Worm (Caenorhabditis elegans) whole organism, mixed stage, embryonic: ENCODE results near the gene F56A8.5.

Experiments used
- M03D4.4 ChIP-seq: sonication (generic microtip); optimal IDR thresholded peaks from 2 replicates; lab custom pipeline; 2017; ENCODE audit warnings: mild to moderate bottlenecking, missing genetic modification characterization, missing compliant biosample characterization
- bed-3 ChIP-seq: fragments of 200-800 bp; sonication (Bioruptor generic); optimal IDR thresholded peaks from 3 replicates; lab custom pipeline; 2018; ENCODE audit warnings: mild to moderate bottlenecking, missing genetic modification characterization, moderate library complexity, missing compliant biosample characterization
- blmp-1 ChIP-seq: fragments of 150-350 bp; optimal IDR thresholded peaks from 2 replicates; lab custom pipeline; 2014; ENCODE audit warnings: missing biosample characterization, missing genetic modification characterization
- ceh-39 ChIP-seq: fragments of 150-350 bp; optimal IDR thresholded peaks from 2 replicates; lab custom pipeline; 2014; ENCODE audit warnings: missing biosample characterization, missing genetic modification characterization
- ceh-43 ChIP-seq: fragments of 200-800 bp; sonication (Bioruptor generic); optimal IDR thresholded peaks from 2 replicates; lab custom pipeline; 2018; ENCODE audit warnings: mild to moderate bottlenecking, missing genetic modification characterization, moderate library complexity, missing compliant biosample characterization
- ceh-83 ChIP-seq: fragments of 200-800 bp; sonication (Bioruptor generic); optimal IDR thresholded peaks from 2 replicates; lab custom pipeline; 2018; ENCODE audit warnings: mild to moderate bottlenecking, missing genetic modification characterization, missing compliant biosample characterization
- ces-1 ChIP-seq: fragments of 150-350 bp; optimal IDR thresholded peaks from 2 replicates; lab custom pipeline; 2014; ENCODE audit warnings: missing biosample characterization, missing genetic modification reagents, missing genetic modification characterization
- cnd-1 ChIP-seq: fragments of 200-800 bp; sonication (Bioruptor generic); optimal IDR thresholded peaks from 2 replicates; lab custom pipeline; 2018; ENCODE audit warnings: mild to moderate bottlenecking, missing genetic modification characterization, missing compliant biosample characterization
- elt-1 ChIP-seq: sonication (generic microtip); optimal IDR thresholded peaks from 2 replicates; lab custom pipeline; 2017; ENCODE audit warnings: missing genetic modification characterization, mild to moderate bottlenecking, missing compliant biosample characterization, antibody characterized with exemption, moderate library complexity, borderline replicate concordance; ENCODE audit not compliant: insufficient read depth
- elt-3 ChIP-seq: fragments of 150-350 bp; optimal IDR thresholded peaks from 2 replicates; lab custom pipeline; 2014; ENCODE audit warnings: missing biosample characterization, missing genetic modification characterization
- flh-1 ChIP-seq: fragments of 200-800 bp; sonication (Bioruptor generic); optimal IDR thresholded peaks from 2 replicates; lab custom pipeline; 2018; ENCODE audit warnings: mild to moderate bottlenecking, missing genetic modification characterization, moderate library complexity, missing compliant biosample characterization
- ham-2 ChIP-seq: fragments of 200-800 bp; sonication (Bioruptor generic); optimal IDR thresholded peaks from 2 replicates; lab custom pipeline; 2018; ENCODE audit warnings: mild to moderate bottlenecking, missing genetic modification characterization, missing compliant biosample characterization
- hlh-1 ChIP-seq: fragments of 150-350 bp; optimal IDR thresholded peaks from 2 replicates; lab custom pipeline; 2014; ENCODE audit warnings: missing biosample characterization, missing genetic modification reagents, missing genetic modification characterization
- lin-13 ChIP-seq: fragments of 150-350 bp; optimal IDR thresholded peaks from 2 replicates; lab custom pipeline; 2014; ENCODE audit warnings: missing biosample characterization, missing genetic modification characterization
- lsy-2 ChIP-seq: fragments of 150-350 bp; optimal IDR thresholded peaks from 2 replicates; lab custom pipeline; 2014; ENCODE audit warnings: missing biosample characterization, missing genetic modification characterization
- mab-5 ChIP-seq: fragments of 150-350 bp; optimal IDR thresholded peaks from 2 replicates; lab custom pipeline; 2014; ENCODE audit warnings: missing biosample characterization, missing genetic modification characterization
- mep-1 ChIP-seq: fragments of 150-350 bp; optimal IDR thresholded peaks from 2 replicates; lab custom pipeline; 2017; ENCODE audit warnings: missing biosample characterization, missing genetic modification reagents, missing genetic modification characterization, inconsistent platforms
- mls-2 ChIP-seq: sonication (generic microtip); optimal IDR thresholded peaks from 2 replicates; lab custom pipeline; 2016; ENCODE audit warnings: mild to moderate bottlenecking, missing genetic modification characterization, moderate library complexity, missing compliant biosample characterization
- nhr-12 ChIP-seq: fragments of 150-350 bp; optimal IDR thresholded peaks from 2 replicates; lab custom pipeline; 2014; ENCODE audit warnings: missing biosample characterization, missing genetic modification characterization
- nhr-2 ChIP-seq: fragments of 150-350 bp; optimal IDR thresholded peaks from 2 replicates; lab custom pipeline; 2014; ENCODE audit warnings: missing biosample characterization, missing genetic modification characterization
- nhr-237 ChIP-seq: fragments of 150-350 bp; optimal IDR thresholded peaks from 2 replicates; lab custom pipeline; 2014; ENCODE audit warnings: missing biosample characterization, missing genetic modification characterization
- nhr-28 ChIP-seq: fragments of 150-350 bp; optimal IDR thresholded peaks from 2 replicates; lab custom pipeline; 2014; ENCODE audit warnings: missing biosample characterization, missing genetic modification characterization
- nhr-76 ChIP-seq: sonication (generic microtip); optimal IDR thresholded peaks from 2 replicates; lab custom pipeline; 2017; ENCODE audit warnings: missing biosample characterization, missing genetic modification characterization
- sem-2 ChIP-seq: fragments of 200-800 bp; sonication (Bioruptor generic); optimal IDR thresholded peaks from 2 replicates; lab custom pipeline; 2018; ENCODE audit warnings: mild to moderate bottlenecking, missing genetic modification characterization, missing compliant biosample characterization
- snpc-4 ChIP-seq: fragments of 150-350 bp; optimal IDR thresholded peaks from 2 replicates; lab custom pipeline; 2014; ENCODE audit warnings: missing biosample characterization, missing genetic modification characterization
- sptf-1 ChIP-seq: sonication (generic microtip); optimal IDR thresholded peaks from 2 replicates; lab custom pipeline; 2017; ENCODE audit warnings: mild to moderate bottlenecking, missing genetic modification characterization, moderate library complexity, missing compliant biosample characterization
- tbx-8 ChIP-seq: fragments of 200-800 bp; sonication (Bioruptor generic); optimal IDR thresholded peaks from 2 replicates; lab custom pipeline; 2018; ENCODE audit warnings: mild to moderate bottlenecking, missing genetic modification characterization, moderate library complexity, missing compliant biosample characterization
- unc-120 ChIP-seq: sonication (generic microtip); optimal IDR thresholded peaks from 2 replicates; lab custom pipeline; 2017; ENCODE audit warnings: missing genetic modification characterization, missing compliant biosample characterization; ENCODE audit not compliant: poor library complexity, severe bottlenecking
- unc-39 ChIP-seq: fragments of 150-350 bp; optimal IDR thresholded peaks from 2 replicates; lab custom pipeline; 2014; ENCODE audit warnings: missing biosample characterization, missing genetic modification characterization
- zip-8 ChIP-seq: fragments of 150-350 bp; optimal IDR thresholded peaks from 2 replicates; lab custom pipeline; 2014; ENCODE audit warnings: missing biosample characterization, missing genetic modification characterization

Gene F56A8.5

ce11 chrIII:13301983-13302382, 36.3 kb downstream of the F56A8.5 start:
- TF ChIP-seq sem-2 = no peak
- TF ChIP-seq nhr-2 (tag; lab: Kevin White, UChicago) = no peak
- TF ChIP-seq nhr-237 (tag; lab: Kevin White, UChicago) = no peak
- no peak for TF ChIP-seq elt-1 (tag; lab: Kevin White, UChicago)
- no peak for TF ChIP-seq ceh-83 (GFP tag; lab: Kevin White, UChicago)
- TF ChIP-seq sptf-1 (tag; lab: Kevin White, UChicago) = no peak
- no peak for TF ChIP-seq lin-13
- no peak for TF ChIP-seq zip-8 (tag; lab: Kevin White, UChicago)
- no peak for TF ChIP-seq ceh-43 (GFP tag; lab: Kevin White, UChicago)

ce11 chrIII:13302578-13302977, 36.9 kb downstream of the F56A8.5 start:
- TF ChIP-seq lsy-2 (tag; lab: Kevin White, UChicago) (no peak), nhr-12 (tag; lab: Kevin White, UChicago) (no peak), tbx-8 (GFP tag; lab: Kevin White, UChicago) (no peak), unc-120 (no peak)

- no peak for TF ChIP-seq hlh-1 (tag; lab: Kevin White, UChicago)
- TF ChIP-seq mab-5 (tag; lab: Kevin White, UChicago) = no peak
- no peak for TF ChIP-seq nhr-28 (tag; lab: Kevin White, UChicago)
- no peak for TF ChIP-seq elt-3 (tag; lab: Kevin White, UChicago)
- no peak for TF ChIP-seq nhr-237 (tag; lab: Kevin White, UChicago)
- no peak for TF ChIP-seq nhr-2 (tag; lab: Kevin White, UChicago)
- no peak for TF ChIP-seq sptf-1 (tag; lab: Kevin White, UChicago)
- TF ChIP-seq mls-2 (tag; lab: Kevin White, UChicago) = no peak
- no peak for TF ChIP-seq M03D4.4 (tag; lab: Kevin White, UChicago)
- no peak for TF ChIP-seq unc-39
- no peak for TF ChIP-seq mep-1 (tag; lab: Kevin White, UChicago)
- TF ChIP-seq, all 35 proteins: peak for 0
Observed at ce11 chrIII:13305537-13305936, 39.9 kb downstream of the F56A8.5 start.

- peak; percentile 38 for TF ChIP-seq sptf-1 (tag; lab: Kevin White, UChicago)
- TF ChIP-seq zip-8 (tag; lab: Kevin White, UChicago) = no peak
- peak; percentile 17 for TF ChIP-seq M03D4.4 (tag; lab: Kevin White, UChicago)
- TF ChIP-seq ces-1 = peak; percentile 86
- TF ChIP-seq snpc-4 (tag; lab: Kevin White, UChicago) = no peak
- TF ChIP-seq, all 35 proteins: peak for 3
Observed at ce11 chrIII:13307107-13307506, 41.4 kb downstream of the F56A8.5 start, which contains the start of the genes klp-19 and slc-36.1. Gene klp-19 (minus strand): TSS chrIII:13307259. Gene slc-36.1 (plus strand): TSS chrIII:13307502.

- TF ChIP-seq cnd-1 (tag; lab: Kevin White, UChicago) = no peak
- peak; percentile 14 for TF ChIP-seq nhr-237 (tag; lab: Kevin White, UChicago)
Observed at ce11 chrIII:13310552-13310951, 44.9 kb downstream of the F56A8.5 start.

- TF ChIP-seq nhr-237 (tag; lab: Kevin White, UChicago) (peak; percentile 24), mls-2 (tag; lab: Kevin White, UChicago) (no peak), ces-1 (peak; percentile 65), ceh-39 (tag; lab: Kevin White, UChicago) (peak; percentile 79), ham-2 (no peak), mep-1 (tag; lab: Kevin White, UChicago) (peak; percentile 28), zip-8 (tag; lab: Kevin White, UChicago) (no peak), lsy-2 (tag; lab: Kevin White, UChicago) (peak; percentile 25)
Observed at ce11 chrIII:13313788-13314187, 48.1 kb downstream of the F56A8.5 start, which contains the start of gene Y43F4B.10. Gene Y43F4B.10 (plus strand): TSS chrIII:13314068.

- TF ChIP-seq cnd-1 (tag; lab: Kevin White, UChicago) (no peak), ceh-39 (tag; lab: Kevin White, UChicago) (no peak), elt-3 (tag; lab: Kevin White, UChicago) (no peak), unc-39 (no peak), mab-5 (tag; lab: Kevin White, UChicago) (no peak), lsy-2 (tag; lab: Kevin White, UChicago) (no peak), nhr-76 (tag; lab: Kevin White, UChicago) (no peak), elt-1 (tag; lab: Kevin White, UChicago) (no peak), mep-1 (tag; lab: Kevin White, UChicago) (no peak), nhr-237 (tag; lab: Kevin White, UChicago) (no peak), bed-3 (GFP tag; lab: Kevin White, UChicago) (no peak), nhr-2 (tag; lab: Kevin White, UChicago) (no peak), blmp-1 (tag; lab: Kevin White, UChicago) (no peak), ceh-83 (GFP tag; lab: Kevin White, UChicago) (no peak), M03D4.4 (tag; lab: Kevin White, UChicago) (no peak), flh-1 (GFP tag; lab: Kevin White, UChicago) (no peak), mls-2 (tag; lab: Kevin White, UChicago) (no peak), ceh-43 (GFP tag; lab: Kevin White, UChicago) (no peak)
- TF ChIP-seq, all 35 proteins: peak for 0
Observed at ce11 chrIII:13314636-13315035, 49.0 kb downstream of the F56A8.5 start.
